Worm (Caenorhabditis elegans) whole organism, L4 larva: ENCODE data around the gene tlk-1.

Experiments used
- F10B5.3 ChIP-seq: sonication (generic microtip); optimal IDR thresholded peaks from 2 replicates; lab custom pipeline; 2016; ENCODE audit warnings: mild to moderate bottlenecking, missing genetic modification characterization, missing compliant biosample characterization
- ama-1 ChIP-seq: fragments of 150-350 bp; optimal IDR thresholded peaks from 2 replicates; lab custom pipeline; 2014; ENCODE audit warnings: inconsistent platforms, mixed read lengths
- hlh-30 ChIP-seq: sonication (generic microtip); optimal IDR thresholded peaks from 2 replicates; lab custom pipeline; 2017; ENCODE audit warnings: antibody characterized with exemption, mild to moderate bottlenecking, missing genetic modification characterization, missing compliant biosample characterization; ENCODE audit not compliant: insufficient read depth
- lin-39 ChIP-seq: fragments of 150-350 bp; optimal IDR thresholded peaks from 2 replicates; lab custom pipeline; 2014; ENCODE audit warnings: missing biosample characterization, missing genetic modification reagents, missing genetic modification characterization
- lsy-2 ChIP-seq, 2 experiments: fragments of 150-350 bp in 1 of 2; sonication (generic microtip) in 1 of 2; optimal IDR thresholded peaks; 2 replicates each; lab custom pipeline; 2014 to 2017; ENCODE audit warnings: missing biosample characterization in 2 of 2, missing genetic modification characterization in 2 of 2
- mep-1 ChIP-seq: fragments of 150-350 bp; sonication (generic microtip); optimal IDR thresholded peaks from 3 replicates; lab custom pipeline; 2014; ENCODE audit warnings: missing biosample characterization, missing genetic modification characterization
- mxl-3 ChIP-seq: fragments of 200-800 bp; sonication (Bioruptor generic); optimal IDR thresholded peaks from 2 replicates; lab custom pipeline; 2018; ENCODE audit warnings: mild to moderate bottlenecking, missing genetic modification characterization, missing compliant biosample characterization
- pha-4 ChIP-seq, 2 experiments: fragments of 150-350 bp in 1 of 2; fragments of 200-800 bp in 1 of 2; sonication (Bioruptor generic) in 1 of 2; IDR thresholded peaks in 1 of 2; optimal IDR thresholded peaks in 1 of 2; 2 replicates each; pipeline versions ENCODE4 v1.3.6 to Lab custom; 2014 to 2022; ENCODE audit warnings: missing genetic modification characterization in 2 of 2, missing genetic modification reagents in 2 of 2, missing biosample characterization in 1 of 2, missing compliant biosample characterization in 1 of 2

DNA sequence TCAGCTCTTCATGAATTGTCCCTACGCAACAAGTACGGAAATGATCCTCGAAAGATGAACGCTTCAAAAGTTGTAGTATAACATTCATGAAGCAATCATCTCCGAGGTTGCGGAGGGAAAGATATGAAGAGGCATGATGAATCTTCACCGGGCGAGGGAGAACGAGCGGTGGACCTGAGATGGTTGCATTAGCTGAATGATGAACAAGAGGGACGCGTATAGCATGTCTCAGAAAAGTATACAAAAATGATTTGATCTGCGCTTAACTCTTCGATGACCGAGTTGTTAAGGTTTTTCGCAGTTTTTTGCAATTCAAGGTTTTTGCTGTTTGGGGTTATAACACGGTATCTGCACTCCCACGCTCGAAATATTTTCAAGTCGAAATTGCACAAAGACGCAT is 13.7 kb upstream of the tlk-1 start, which contains the start of gene C07A9.10:
- TF ChIP-seq F10B5.3 (tag; lab: Kevin White, UChicago) (no peak), lsy-2 (tag; optimal IDR thresholded peaks at IDR 0.05; lab: Kevin White, UChicago) (no peak), pha-4 (GFP tag; IDR thresholded peaks at IDR 0.05; lab: Robert Waterston, UW) (no peak), pha-4 (tag; optimal IDR thresholded peaks at IDR 0.05; lab: Kevin White, UChicago) (no peak), hlh-30 (tag; lab: Kevin White, UChicago) (no peak), mep-1 (no peak), mxl-3 (GFP tag; lab: Kevin White, UChicago) (no peak), ama-1 (lab: Kevin White, UChicago) (no peak), lin-39 (tag; lab: Kevin White, UChicago) (no peak)
